Worm (Caenorhabditis elegans): Measurements from ENCODE around the gene C53D6.8.
A peak's percentile ranks its signal among the peaks of the same experiment; 100 is the strongest.

C53D6.8 gene

DNA sequence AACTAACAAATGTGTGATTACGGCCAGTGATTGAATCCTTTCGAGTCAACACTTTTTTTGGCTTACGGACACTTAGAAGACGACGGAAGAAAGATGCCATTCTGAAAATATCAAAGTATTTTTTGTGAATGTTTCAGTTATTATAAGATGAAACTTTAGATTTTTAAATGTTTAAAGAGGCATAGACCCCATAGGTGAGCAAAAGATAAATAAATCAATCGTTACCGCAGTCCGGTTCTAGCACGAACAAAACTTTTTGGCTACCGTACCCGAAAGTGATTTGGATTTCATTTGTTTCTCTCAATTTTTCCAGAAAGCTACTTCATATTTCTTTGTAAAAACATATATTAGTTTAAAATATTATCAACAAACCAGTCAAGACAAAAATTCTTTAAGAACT lies 34.5 kb upstream of the C53D6.8 start, which contains the start of gene C53D6.7:
TSS of gene C53D6.7 (minus strand) at position 101 of the 400 bp plus-strand sequence.
- TF ChIP-seq zag-1 (tag; optimal IDR thresholded peaks at IDR 0.05) (no peak), nhr-11 (tag; optimal IDR thresholded peaks at IDR 0.05) (no peak), dmd-4 (tag; optimal IDR thresholded peaks at IDR 0.05) (no peak), egl-27 (tag; optimal IDR thresholded peaks at IDR 0.05) (no peak), skn-1 (tag; optimal IDR thresholded peaks at IDR 0.05) (no peak), nhr-25 (tag; optimal IDR thresholded peaks at IDR 0.05) (no peak), ceh-82 (tag; optimal IDR thresholded peaks at IDR 0.05) (no peak), sem-4 (tag; optimal IDR thresholded peaks at IDR 0.05) (no peak), elt-1 (tag; optimal IDR thresholded peaks at IDR 0.05) (no peak), lin-39 (tag; optimal IDR thresholded peaks at IDR 0.05) (no peak), C34F6.9 (tag; optimal IDR thresholded peaks at IDR 0.05) (no peak), elt-3 (tag; optimal IDR thresholded peaks at IDR 0.05) (no peak), unc-39 (tag; optimal IDR thresholded peaks at IDR 0.05) (no peak), sma-9 (GFP tag; optimal IDR thresholded peaks at IDR 0.05) (no peak), sma-9 (tag; optimal IDR thresholded peaks at IDR 0.05) (no peak), lin-11 (tag; optimal IDR thresholded peaks at IDR 0.05) (no peak)

DNA sequence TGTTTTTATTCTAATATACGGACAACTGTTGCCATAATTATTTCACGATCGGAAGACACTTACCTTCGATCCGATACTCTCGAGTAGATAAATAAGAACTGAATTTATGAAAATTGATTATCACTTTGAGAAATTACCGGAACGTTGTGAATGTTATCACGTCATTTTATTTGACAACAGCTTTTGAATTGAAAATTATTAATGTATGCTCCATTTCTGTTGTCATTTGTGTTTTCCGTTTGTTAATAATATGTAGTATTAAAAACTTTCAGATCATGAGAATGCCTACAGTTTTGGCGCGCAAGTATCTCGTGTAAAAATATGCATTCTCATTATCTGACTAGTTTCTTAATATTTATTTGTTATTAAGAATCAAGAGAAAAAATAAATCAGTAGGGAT lies 31.8 kb upstream of the C53D6.8 start, which contains the start of gene C53D6.10:
TSS of gene C53D6.10 (minus strand) at position 101 of the 400 bp plus-strand sequence.
- no peak for TF ChIP-seq elt-1 (tag; optimal IDR thresholded peaks at IDR 0.05)
- no peak for TF ChIP-seq mbf-1 (tag; optimal IDR thresholded peaks at IDR 0.05)
- TF ChIP-seq sem-4 (tag; optimal IDR thresholded peaks at IDR 0.05), result no peak
- TF ChIP-seq fos-1 (tag; optimal IDR thresholded peaks at IDR 0.05), result no peak
- TF ChIP-seq ZK546.5 (tag; optimal IDR thresholded peaks at IDR 0.05), result no peak
- TF ChIP-seq mdl-1 (tag; optimal IDR thresholded peaks at IDR 0.05), result no peak
- no peak for TF ChIP-seq unc-55 (GFP tag; optimal IDR thresholded peaks at IDR 0.05)
- no peak for TF ChIP-seq F13H6.1 (tag; optimal IDR thresholded peaks at IDR 0.05)
- no peak for TF ChIP-seq ztf-1 (GFP tag; conservative IDR thresholded peaks at IDR 0.05)
- TF ChIP-seq nhr-23 (tag; optimal IDR thresholded peaks at IDR 0.05), result no peak
- no peak for TF ChIP-seq ztf-11 (tag; optimal IDR thresholded peaks at IDR 0.05)
- TF ChIP-seq skn-1 (tag; optimal IDR thresholded peaks at IDR 0.05), result no peak
- no peak for TF ChIP-seq ceh-16 (tag; optimal IDR thresholded peaks at IDR 0.05)
- no peak for TF ChIP-seq gmeb-1 (tag; optimal IDR thresholded peaks at IDR 0.05)

DNA sequence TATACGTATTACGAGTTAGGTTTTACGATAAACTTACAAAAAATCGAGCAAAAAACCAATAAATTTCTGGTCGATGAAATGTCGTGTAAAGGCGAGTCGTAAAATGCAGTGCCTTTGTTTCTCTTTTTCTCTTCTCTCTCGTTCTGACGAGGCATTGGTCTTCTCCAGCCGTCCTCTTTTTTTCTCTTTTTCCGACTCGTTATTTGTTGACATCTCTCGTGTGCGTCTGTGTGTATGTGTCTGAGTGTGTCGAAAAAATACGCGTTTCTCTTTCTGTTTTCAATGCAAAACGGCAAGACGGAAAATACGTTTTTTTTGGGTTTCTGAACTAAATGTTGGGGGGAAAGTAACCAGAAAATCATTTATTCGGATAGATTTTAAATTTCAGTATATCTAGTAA lies 30.0 kb upstream of the C53D6.8 start, which contains the start of gene C53D6.6:
TSS of gene C53D6.6 (minus strand) at position 118 of the 400 bp plus-strand sequence.
- TF ChIP-seq nhr-6 (tag; optimal IDR thresholded peaks at IDR 0.05) (no peak), egl-27 (tag; optimal IDR thresholded peaks at IDR 0.05) (no peak), sma-3 (GFP tag; optimal IDR thresholded peaks at IDR 0.05) (no peak), unc-62 (GFP tag; optimal IDR thresholded peaks at IDR 0.05) (no peak), nhr-129 (tag; optimal IDR thresholded peaks at IDR 0.05) (peak; percentile 66), C34F6.9 (tag; optimal IDR thresholded peaks at IDR 0.05) (peak; percentile 43), fos-1 (tag; optimal IDR thresholded peaks at IDR 0.05) (peak; percentile 45)

DNA sequence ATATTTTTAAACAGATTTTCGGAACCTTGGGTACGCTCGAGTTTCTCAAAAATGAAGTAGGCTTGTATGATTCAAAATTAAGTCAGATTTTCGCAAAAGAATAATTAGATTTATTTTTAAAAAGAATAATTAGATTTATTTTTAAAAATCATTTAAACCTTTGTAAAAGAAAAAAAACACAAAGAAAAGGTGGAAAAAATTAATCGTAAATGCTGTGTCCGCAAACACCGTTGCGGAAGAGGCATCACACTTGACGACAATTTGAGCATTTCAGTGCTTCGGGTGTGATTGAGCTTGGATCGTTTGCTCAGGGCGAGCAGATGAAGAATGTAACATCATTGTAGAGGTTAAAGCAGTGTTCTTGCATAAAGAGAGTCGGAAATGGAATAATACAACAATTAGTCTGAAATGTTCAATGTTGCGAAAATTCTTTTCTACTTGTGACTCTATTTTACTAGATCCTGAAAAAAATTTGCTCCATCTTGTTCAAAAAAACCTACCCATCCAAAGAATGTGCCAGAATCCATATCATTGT lies 18.8 kb upstream of the C53D6.8 start:
- TF ChIP-seq C34F6.9 (tag; optimal IDR thresholded peaks at IDR 0.05) (peak; percentile 34), elt-3 (tag; optimal IDR thresholded peaks at IDR 0.05) (no peak)

DNA sequence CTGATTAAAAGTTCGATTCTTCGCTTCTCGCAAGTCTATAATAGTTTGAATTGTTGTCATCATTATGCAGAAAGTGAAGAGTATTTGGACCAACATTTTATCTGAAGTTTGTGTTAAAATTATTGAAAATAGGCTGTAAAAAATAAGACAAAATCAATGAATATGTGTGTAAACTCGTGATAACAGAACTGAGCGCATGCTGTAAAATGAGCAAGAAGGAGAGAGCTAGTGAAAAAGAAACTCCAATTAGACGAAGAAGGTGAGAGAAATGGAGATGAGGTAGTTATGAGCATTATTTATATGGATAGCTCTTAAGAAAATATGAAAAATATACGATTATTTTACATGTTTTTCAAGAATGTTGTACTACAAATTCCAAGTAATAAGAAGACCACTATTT lies 18.3 kb upstream of the C53D6.8 start, which contains the start of gene C53D6.4:
TSS of gene C53D6.4 (minus strand) at position 101 of the 400 bp plus-strand sequence.
- TF ChIP-seq dmd-4 (tag; optimal IDR thresholded peaks at IDR 0.05) (no peak), snpc-4 (tag; optimal IDR thresholded peaks at IDR 0.05) (no peak), gmeb-1 (tag; optimal IDR thresholded peaks at IDR 0.05) (no peak), sma-3 (GFP tag; optimal IDR thresholded peaks at IDR 0.05) (no peak), lin-11 (tag; optimal IDR thresholded peaks at IDR 0.05) (no peak), egl-27 (tag; optimal IDR thresholded peaks at IDR 0.05) (no peak), zag-1 (tag; optimal IDR thresholded peaks at IDR 0.05) (no peak), fos-1 (tag; optimal IDR thresholded peaks at IDR 0.05) (no peak), blmp-1 (tag; optimal IDR thresholded peaks at IDR 0.05; ENCODE audit: insufficient read depth) (no peak), alr-1 (tag; optimal IDR thresholded peaks at IDR 0.05) (no peak), mdl-1 (tag; optimal IDR thresholded peaks at IDR 0.05) (no peak), nhr-6 (tag; optimal IDR thresholded peaks at IDR 0.05) (no peak), nhr-11 (tag; optimal IDR thresholded peaks at IDR 0.05) (no peak), peb-1 (tag; optimal IDR thresholded peaks at IDR 0.05) (no peak), aly-2 (tag; optimal IDR thresholded peaks at IDR 0.05) (no peak), nhr-12 (tag; optimal IDR thresholded peaks at IDR 0.05) (no peak), sem-4 (tag; optimal IDR thresholded peaks at IDR 0.05) (no peak)
